Fruit fly (Drosophila melanogaster) whole organism, embryonic: ENCODE measurements around the gene baf.

Source experiments
- Ada2b ChIP-seq: fragments of 200-800 bp; sonication (Bioruptor generic); IDR thresholded peaks from 2 replicates; pipeline ENCODE4 v1.3.6; 2022; ENCODE audit warnings: missing biosample characterization, missing genetic modification characterization
- Asciz ChIP-seq: fragments of 200-800 bp; sonication (Bioruptor generic); optimal IDR thresholded peaks from 2 replicates; lab custom pipeline; 2017; ENCODE audit warnings: missing biosample characterization, mild to moderate bottlenecking, missing genetic modification characterization, missing genetic modification reagents
- Awh ChIP-seq: fragments of 200-800 bp; sonication (Bioruptor generic); IDR thresholded peaks from 2 replicates; pipeline ENCODE4, ENCODE4 v1.3.6; 2022; ENCODE audit warnings: missing biosample characterization, missing genetic modification characterization
- CG12391 ChIP-seq: fragments of 200-800 bp; sonication (Bioruptor generic); optimal IDR thresholded peaks from 3 replicates; lab custom pipeline; 2018; ENCODE audit warnings: missing biosample characterization, mild to moderate bottlenecking, missing genetic modification characterization, moderate library complexity
- CG12659 ChIP-seq: fragments of 200-800 bp; sonication (Bioruptor generic); optimal IDR thresholded peaks from 3 replicates; lab custom pipeline; 2017; ENCODE audit warnings: mild to moderate bottlenecking, missing biosample characterization, missing genetic modification reagents, missing genetic modification characterization
- CG12744 ChIP-seq: fragments of 200-800 bp; sonication (Bioruptor generic); optimal IDR thresholded peaks from 2 replicates; lab custom pipeline; 2016; ENCODE audit warnings: missing biosample characterization, missing genetic modification characterization
- CG15073 ChIP-seq: fragments of 200-800 bp; sonication (Bioruptor generic); optimal IDR thresholded peaks from 2 replicates; lab custom pipeline; 2016; ENCODE audit warnings: missing biosample characterization, missing genetic modification characterization
- CG15479 ChIP-seq: fragments of 200-800 bp; sonication (Bioruptor generic); optimal IDR thresholded peaks from 3 replicates; lab custom pipeline; 2019; ENCODE audit warnings: missing biosample characterization, mild to moderate bottlenecking, missing genetic modification characterization, moderate library complexity
- CG15601 ChIP-seq: fragments of 200-800 bp; sonication (Bioruptor generic); optimal IDR thresholded peaks from 3 replicates; lab custom pipeline; 2019; ENCODE audit warnings: missing biosample characterization, mild to moderate bottlenecking, missing genetic modification characterization, moderate library complexity
- CG15696 ChIP-seq: fragments of 200-800 bp; sonication (Bioruptor generic); optimal IDR thresholded peaks from 2 replicates; lab custom pipeline; 2019; ENCODE audit warnings: missing biosample characterization, mild to moderate bottlenecking, missing genetic modification characterization, moderate library complexity
- CG17359 ChIP-seq: fragments of 200-800 bp; sonication (Bioruptor generic); optimal IDR thresholded peaks from 3 replicates; lab custom pipeline; 2018; ENCODE audit warnings: missing biosample characterization, mild to moderate bottlenecking, missing genetic modification characterization, moderate library complexity
- CG17568 ChIP-seq: fragments of 200-800 bp; sonication (Bioruptor generic); optimal IDR thresholded peaks from 2 replicates; lab custom pipeline; 2018; ENCODE audit warnings: missing biosample characterization, mild to moderate bottlenecking, missing genetic modification characterization, moderate library complexity
- CG17612 ChIP-seq: fragments of 200-800 bp; sonication (Bioruptor generic); IDR thresholded peaks from 2 replicates; pipeline ENCODE4 v1.3.6; 2022; ENCODE audit warnings: missing biosample characterization, missing genetic modification characterization
- CG18476 ChIP-seq: fragments of 200-800 bp; sonication (Bioruptor generic); optimal IDR thresholded peaks from 2 replicates; lab custom pipeline; 2016; ENCODE audit warnings: missing biosample characterization, mild to moderate bottlenecking, missing genetic modification characterization
- CG31441 ChIP-seq: fragments of 200-800 bp; sonication (Bioruptor generic); IDR thresholded peaks from 2 replicates; pipeline ENCODE4 v1.3.6; 2022; ENCODE audit warnings: missing biosample characterization, missing genetic modification characterization
- CG3281 ChIP-seq: fragments of 200-800 bp; sonication (Bioruptor generic); optimal IDR thresholded peaks from 3 replicates; lab custom pipeline; 2017; ENCODE audit warnings: missing biosample characterization, mild to moderate bottlenecking, missing genetic modification characterization
- CG4707 ChIP-seq: fragments of 200-800 bp; sonication (Bioruptor generic); optimal IDR thresholded peaks from 2 replicates; lab custom pipeline; 2018; ENCODE audit warnings: missing biosample characterization, mild to moderate bottlenecking, missing genetic modification characterization, moderate library complexity
- CG6175 ChIP-seq: fragments of 200-800 bp; sonication (Bioruptor generic); IDR thresholded peaks from 3 replicates; pipeline ENCODE4 v1.3.6; 2022; ENCODE audit warnings: missing biosample characterization, missing genetic modification characterization
- CG7839 ChIP-seq: fragments of 200-800 bp; sonication (Bioruptor generic); optimal IDR thresholded peaks from 3 replicates; lab custom pipeline; 2018; ENCODE audit warnings: missing biosample characterization, mild to moderate bottlenecking, missing genetic modification characterization, moderate library complexity
- CG8290 ChIP-seq, 3 experiments: fragments of 200-800 bp; sonication (Bioruptor generic); optimal IDR thresholded peaks; 2 replicates each; lab custom pipeline; 2016 to 2019; ENCODE audit warnings: missing biosample characterization in 3 of 3, missing genetic modification characterization in 3 of 3, mild to moderate bottlenecking in 2 of 3, moderate library complexity in 1 of 3
- CG8359 ChIP-seq: fragments of 200-800 bp; sonication (Bioruptor generic); optimal IDR thresholded peaks from 2 replicates; lab custom pipeline; 2017; ENCODE audit warnings: missing biosample characterization, mild to moderate bottlenecking, missing genetic modification characterization, borderline replicate concordance
- CG9609 ChIP-seq: fragments of 200-800 bp; sonication (Bioruptor generic); optimal IDR thresholded peaks from 3 replicates; lab custom pipeline; 2016; ENCODE audit warnings: missing biosample characterization, missing genetic modification characterization
- CG9932 ChIP-seq: fragments of 200-800 bp; sonication (Bioruptor generic); IDR thresholded peaks from 2 replicates; pipeline ENCODE4 v1.3.6; 2022; ENCODE audit warnings: missing biosample characterization, missing genetic modification characterization
- CTCF ChIP-seq: fragments of 200-800 bp; sonication (Bioruptor generic); optimal IDR thresholded peaks from 2 replicates; lab custom pipeline; 2017; ENCODE audit warnings: missing biosample characterization, mild to moderate bottlenecking, missing genetic modification characterization, moderate library complexity
- D ChIP-seq, 2 experiments: fragments of 200-800 bp in 1 of 2; fragments of >200 bp in 1 of 2; sonication (Bioruptor generic) in 1 of 2; optimal IDR thresholded peaks; 2 replicates in 1 of 2; 3 replicates in 1 of 2; lab custom pipeline; 2017; ENCODE audit warnings: mild to moderate bottlenecking in 1 of 2, missing biosample characterization in 1 of 2, missing genetic modification characterization in 1 of 2, missing genetic modification reagents in 1 of 2
- D19A ChIP-seq: fragments of 200-800 bp; optimal IDR thresholded peaks from 3 replicates; lab custom pipeline; 2019; ENCODE audit warnings: missing biosample characterization, mild to moderate bottlenecking, missing genetic modification characterization, moderate library complexity
- Hmr ChIP-seq: fragments of 200-800 bp; sonication (Bioruptor generic); optimal IDR thresholded peaks from 3 replicates; lab custom pipeline; 2017; ENCODE audit warnings: mild to moderate bottlenecking, missing biosample characterization, missing genetic modification reagents, missing genetic modification characterization
- Hr51 ChIP-seq, 2 experiments: fragments of 200-800 bp; sonication (Bioruptor generic); optimal IDR thresholded peaks; 2 replicates in 1 of 2; 3 replicates in 1 of 2; lab custom pipeline; 2016 to 2018; ENCODE audit warnings: missing biosample characterization in 2 of 2, missing genetic modification characterization in 2 of 2, mild to moderate bottlenecking in 1 of 2, moderate library complexity in 1 of 2
- Kr ChIP-seq: fragments of 200-800 bp; sonication (Bioruptor generic); optimal IDR thresholded peaks from 2 replicates; lab custom pipeline; 2017; ENCODE audit warnings: missing biosample characterization, mild to moderate bottlenecking, missing genetic modification characterization
- Meics ChIP-seq: fragments of 200-800 bp; sonication (Bioruptor generic); optimal IDR thresholded peaks from 2 replicates; lab custom pipeline; 2017; ENCODE audit warnings: missing biosample characterization, mild to moderate bottlenecking, missing genetic modification characterization
- NfI ChIP-seq: fragments of 200-800 bp; sonication (Bioruptor generic); optimal IDR thresholded peaks from 3 replicates; lab custom pipeline; 2018; ENCODE audit warnings: missing biosample characterization, mild to moderate bottlenecking, missing genetic modification characterization, moderate library complexity
- PHDP ChIP-seq: fragments of 200-800 bp; sonication (Bioruptor generic); optimal IDR thresholded peaks from 3 replicates; lab custom pipeline; 2018; ENCODE audit warnings: missing biosample characterization, mild to moderate bottlenecking, missing genetic modification characterization, moderate library complexity
- Rfx ChIP-seq: fragments of 200-800 bp; sonication (Bioruptor generic); IDR thresholded peaks from 2 replicates; pipeline ENCODE4 v1.3.6; 2022; ENCODE audit warnings: missing biosample characterization, missing genetic modification characterization
- ato ChIP-seq: fragments of 200-800 bp; sonication (Bioruptor generic); IDR thresholded peaks from 2 replicates; pipeline ENCODE4 v1.3.6; 2022; ENCODE audit warnings: missing biosample characterization, missing genetic modification characterization; ENCODE audit not compliant: partially characterized antibody
- dimm ChIP-seq: fragments of 200-800 bp; sonication (Bioruptor generic); IDR thresholded peaks from 2 replicates; pipeline ENCODE4 v1.3.6; 2022; ENCODE audit warnings: missing biosample characterization, missing genetic modification characterization
- dmrt11E ChIP-seq: fragments of 200-800 bp; sonication (Bioruptor generic); optimal IDR thresholded peaks from 3 replicates; lab custom pipeline; 2018; ENCODE audit warnings: missing biosample characterization, mild to moderate bottlenecking, missing genetic modification characterization, moderate library complexity
- dysf ChIP-seq: fragments of 200-800 bp; sonication (Bioruptor generic); IDR thresholded peaks from 3 replicates; pipeline ENCODE4 v1.3.6; 2022; ENCODE audit warnings: missing biosample characterization, missing genetic modification characterization
- ewg ChIP-seq: fragments of 200-800 bp; sonication (Bioruptor generic); optimal IDR thresholded peaks from 3 replicates; lab custom pipeline; 2017; ENCODE audit warnings: mild to moderate bottlenecking, missing biosample characterization, missing genetic modification reagents, missing genetic modification characterization
- fd96Cb ChIP-seq: fragments of 200-800 bp; sonication (Bioruptor generic); optimal IDR thresholded peaks from 2 replicates; lab custom pipeline; 2018; ENCODE audit warnings: missing biosample characterization, mild to moderate bottlenecking, missing genetic modification characterization, moderate library complexity
- gem ChIP-seq: fragments of 200-800 bp; sonication (Bioruptor generic); optimal IDR thresholded peaks from 2 replicates; lab custom pipeline; 2019; ENCODE audit warnings: missing biosample characterization, mild to moderate bottlenecking, missing genetic modification characterization, moderate library complexity
- gsb ChIP-seq: fragments of 200-800 bp; sonication (Bioruptor generic); IDR thresholded peaks from 2 replicates; pipeline ENCODE4 v1.3.6; 2022; ENCODE audit warnings: missing biosample characterization, missing genetic modification characterization
- jing ChIP-seq: fragments of 200-800 bp; sonication (Bioruptor generic); optimal IDR thresholded peaks from 2 replicates; lab custom pipeline; 2018; ENCODE audit warnings: missing biosample characterization, mild to moderate bottlenecking, missing genetic modification characterization
- lmd ChIP-seq: fragments of 200-800 bp; sonication (Bioruptor generic); IDR thresholded peaks from 2 replicates; pipeline ENCODE4 v1.3.6; 2022; ENCODE audit warnings: missing biosample characterization, missing genetic modification characterization
- oc ChIP-seq: fragments of 200-800 bp; sonication (Bioruptor generic); optimal IDR thresholded peaks from 2 replicates; lab custom pipeline; 2018; ENCODE audit warnings: missing biosample characterization, mild to moderate bottlenecking, missing genetic modification characterization, moderate library complexity
- phol ChIP-seq: fragments of 200-800 bp; sonication (Bioruptor generic); optimal IDR thresholded peaks from 3 replicates; lab custom pipeline; 2018; ENCODE audit warnings: missing biosample characterization, mild to moderate bottlenecking, missing genetic modification characterization, moderate library complexity
- pnt ChIP-seq: fragments of 200-800 bp; sonication (Bioruptor generic); optimal IDR thresholded peaks from 3 replicates; lab custom pipeline; 2016; ENCODE audit warnings: missing biosample characterization, missing genetic modification characterization
- schlank ChIP-seq: fragments of 200-800 bp; sonication (Bioruptor generic); optimal IDR thresholded peaks from 2 replicates; lab custom pipeline; 2018; ENCODE audit warnings: missing biosample characterization, mild to moderate bottlenecking, missing genetic modification characterization
- sob ChIP-seq: fragments of 200-800 bp; sonication (Bioruptor generic); IDR thresholded peaks from 2 replicates; pipeline ENCODE4 v1.3.6; 2022; ENCODE audit warnings: missing biosample characterization, missing genetic modification characterization
- tio ChIP-seq: fragments of 200-800 bp; sonication (Bioruptor generic); optimal IDR thresholded peaks from 2 replicates; lab custom pipeline; 2017; ENCODE audit warnings: missing biosample characterization, missing genetic modification characterization, inconsistent platforms

The baf gene

DNA sequence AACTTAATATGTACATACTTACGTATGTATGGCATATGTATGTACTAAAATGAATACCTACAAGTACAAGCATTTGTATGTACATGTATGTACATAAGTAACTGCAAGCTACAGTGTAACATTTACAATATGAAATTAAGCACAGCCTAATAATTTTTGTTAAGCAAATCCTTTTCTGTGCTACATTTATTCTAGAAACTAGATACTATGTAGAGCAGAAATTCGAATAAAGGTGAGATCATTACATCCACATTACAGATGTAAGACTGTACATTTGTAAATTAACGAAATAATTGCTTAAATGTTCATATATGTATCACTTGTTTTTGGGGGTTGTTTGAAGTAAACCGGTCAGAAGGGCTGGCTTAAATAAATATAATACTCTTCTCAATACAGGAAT lies 37.3 kb upstream of the baf start (continued):
- TF ChIP-seq PHDP (tag; lab: Kevin White, UChicago): peak; percentile 36
- TF ChIP-seq NfI: peak; percentile 28
- TF ChIP-seq jing: no peak
- TF ChIP-seq schlank (tag; lab: Kevin White, UChicago): no peak
- no peak for TF ChIP-seq CG8290 (GFP tag; optimal IDR thresholded peaks at IDR 0.05; lab: Kevin White, UChicago)
- peak in 1 of 2 experiments; percentile 11 for TF ChIP-seq CG8290 (tag; optimal IDR thresholded peaks at IDR 0.05; lab: Kevin White, UChicago)
- no peak for TF ChIP-seq sob (GFP tag; lab: Robert Waterston, UW)
- TF ChIP-seq Kr: no peak
- TF ChIP-seq ato (GFP tag; lab: Robert Waterston, UW): no peak
- TF ChIP-seq Asciz: peak; percentile 33
- TF ChIP-seq CG12744 (GFP tag; lab: Kevin White, UChicago): peak; percentile 13
- TF ChIP-seq Hmr (GFP tag; lab: Kevin White, UChicago): peak; percentile 16
- TF ChIP-seq Meics: no peak
- TF ChIP-seq CG3281: peak; percentile 23
- peak; percentile 15; the same call in 1 of the 2 replicates for TF ChIP-seq CG9932 (GFP tag; lab: Robert Waterston, UW)
- no peak for TF ChIP-seq CG6175 (GFP tag; lab: Robert Waterston, UW)
- TF ChIP-seq CG17359 (tag; lab: Kevin White, UChicago): peak; percentile 34
- TF ChIP-seq lmd: 0 out of 2 replicates have a peak, but pooled peaks have one; percentile 29
- 0 out of 2 replicates have a peak, but pooled peaks have one; percentile 12 for TF ChIP-seq gsb (GFP tag; lab: Robert Waterston, UW)
- peak; percentile 8 for TF ChIP-seq CG7839 (tag; lab: Kevin White, UChicago)
- no peak for TF ChIP-seq CG18476 (GFP tag; lab: Kevin White, UChicago)
- no peak for TF ChIP-seq dimm (GFP tag; lab: Robert Waterston, UW)
- no peak for TF ChIP-seq CG31441 (GFP tag; lab: Robert Waterston, UW)
- no peak for TF ChIP-seq oc
- peak; percentile 49; the same call in 1 of the 2 replicates for TF ChIP-seq Rfx (GFP tag; lab: Robert Waterston, UW)
- TF ChIP-seq CG17612: no peak
- TF ChIP-seq CG17568 (GFP tag; lab: Kevin White, UChicago): peak; percentile 12
- TF ChIP-seq CG4707 (GFP tag; lab: Kevin White, UChicago): no peak
- TF ChIP-seq CG12659 (GFP tag; lab: Kevin White, UChicago): peak; percentile 18
- no peak for TF ChIP-seq CG15696 (tag; lab: Kevin White, UChicago)
- TF ChIP-seq CG12391: peak; percentile 32
- TF ChIP-seq CG15601 (tag; lab: Kevin White, UChicago): no peak
- no peak for TF ChIP-seq dmrt11E (tag; lab: Kevin White, UChicago)
- TF ChIP-seq CG9609 (GFP tag; lab: Kevin White, UChicago): no peak
- peak; percentile 4 for TF ChIP-seq phol (tag; lab: Kevin White, UChicago)
- peak; percentile 52 for TF ChIP-seq dysf
- TF ChIP-seq CTCF (GFP tag; lab: Kevin White, UChicago): no peak
- TF ChIP-seq Ada2b: peak; percentile 25; the same call in 1 of the 2 replicates
- peak in 1 of 2 experiments; percentile 38 for TF ChIP-seq Hr51 (GFP tag; optimal IDR thresholded peaks at IDR 0.05; lab: Kevin White, UChicago)
- TF ChIP-seq Awh (GFP tag; lab: Robert Waterston, UW): no peak
- TF ChIP-seq CG15479 (GFP tag; lab: Kevin White, UChicago): no peak
- peak; percentile 7 for TF ChIP-seq fd96Cb (tag; lab: Kevin White, UChicago)
- TF ChIP-seq D (optimal IDR thresholded peaks at IDR 0.05; lab: Kevin White, UChicago): no peak
- no peak for TF ChIP-seq D (GFP tag; optimal IDR thresholded peaks at IDR 0.05; lab: Kevin White, UChicago)
- no peak for TF ChIP-seq D19A (tag; lab: Kevin White, UChicago)
- peak; percentile 0 for TF ChIP-seq tio
- peak; percentile 66 for TF ChIP-seq gem (tag; lab: Kevin White, UChicago)
- TF ChIP-seq ewg: no peak
- no peak for TF ChIP-seq pnt
- no peak for TF ChIP-seq CG8359 (GFP tag; lab: Kevin White, UChicago)
- TF ChIP-seq CG15073 (GFP tag; lab: Kevin White, UChicago): no peak
